Worm (Caenorhabditis elegans) whole organism, late embryonic: ENCODE measurements around the gene tag-120.

Source experiments
- C08G9.2 ChIP-seq: sonication (generic microtip); optimal IDR thresholded peaks from 2 replicates; lab custom pipeline; 2016; ENCODE audit warnings: mild to moderate bottlenecking, missing genetic modification characterization, moderate library complexity, missing compliant biosample characterization
- K09A11.1 ChIP-seq: sonication (generic microtip); optimal IDR thresholded peaks from 2 replicates; lab custom pipeline; 2017; ENCODE audit warnings: antibody characterized with exemption, mild to moderate bottlenecking, missing genetic modification characterization, missing compliant biosample characterization; ENCODE audit not compliant: insufficient read depth
- ahr-1 ChIP-seq: sonication (generic microtip); optimal IDR thresholded peaks from 2 replicates; lab custom pipeline; 2016; ENCODE audit warnings: missing genetic modification characterization, missing compliant biosample characterization
- ama-1 ChIP-seq: fragments of 150-350 bp; optimal IDR thresholded peaks from 2 replicates; lab custom pipeline; 2014
- ceh-18 ChIP-seq: sonication (generic microtip); optimal IDR thresholded peaks from 2 replicates; lab custom pipeline; 2016; ENCODE audit warnings: missing genetic modification characterization, missing compliant biosample characterization
- ceh-2 ChIP-seq: sonication (generic microtip); optimal IDR thresholded peaks from 2 replicates; lab custom pipeline; 2016; ENCODE audit warnings: missing genotype, missing genetic modification characterization, missing compliant biosample characterization
- ceh-22 ChIP-seq: sonication (generic microtip); optimal IDR thresholded peaks from 2 replicates; lab custom pipeline; 2017; ENCODE audit warnings: missing biosample characterization, missing genetic modification characterization
- ceh-24 ChIP-seq: sonication (generic microtip); optimal IDR thresholded peaks from 2 replicates; lab custom pipeline; 2016; ENCODE audit warnings: mild to moderate bottlenecking, missing genetic modification characterization, missing compliant biosample characterization
- ceh-30 ChIP-seq: fragments of 150-350 bp; optimal IDR thresholded peaks from 2 replicates; lab custom pipeline; 2014; ENCODE audit warnings: missing biosample characterization, missing genetic modification characterization
- ceh-34 ChIP-seq: sonication (generic microtip); optimal IDR thresholded peaks from 2 replicates; lab custom pipeline; 2016; ENCODE audit warnings: mild to moderate bottlenecking, missing genetic modification characterization, missing compliant biosample characterization
- ceh-45 ChIP-seq: fragments of 200-800 bp; sonication (Bioruptor generic); IDR thresholded peaks from 2 replicates; pipeline ENCODE4 v1.3.6; 2022; ENCODE audit warnings: missing genetic modification reagents, missing genetic modification characterization, missing compliant biosample characterization
- ceh-48 ChIP-seq: sonication (generic microtip); optimal IDR thresholded peaks from 2 replicates; lab custom pipeline; 2016; ENCODE audit warnings: missing genetic modification characterization, inconsistent platforms, missing compliant biosample characterization
- ceh-6 ChIP-seq: fragments of 200-800 bp; sonication (Bioruptor generic); optimal IDR thresholded peaks from 2 replicates; lab custom pipeline; 2018; ENCODE audit warnings: mild to moderate bottlenecking, missing genetic modification characterization, missing compliant biosample characterization
- ceh-9 ChIP-seq: sonication (generic microtip); optimal IDR thresholded peaks from 2 replicates; lab custom pipeline; 2016; ENCODE audit warnings: mild to moderate bottlenecking, missing genetic modification characterization, inconsistent platforms, missing compliant biosample characterization
- dve-1 ChIP-seq: sonication (generic microtip); optimal IDR thresholded peaks from 2 replicates; lab custom pipeline; 2017; ENCODE audit warnings: antibody characterized with exemption, mild to moderate bottlenecking, missing genetic modification characterization, missing compliant biosample characterization
- elt-4 ChIP-seq: sonication (generic microtip); optimal IDR thresholded peaks from 2 replicates; lab custom pipeline; 2016; ENCODE audit warnings: missing genetic modification characterization, missing compliant biosample characterization
- ets-4 ChIP-seq: sonication (generic microtip); optimal IDR thresholded peaks from 2 replicates; lab custom pipeline; 2016; ENCODE audit warnings: missing genetic modification characterization, missing compliant biosample characterization
- fax-1 ChIP-seq: sonication (generic microtip); optimal IDR thresholded peaks from 2 replicates; lab custom pipeline; 2016; ENCODE audit warnings: missing genotype, missing genetic modification characterization, missing compliant biosample characterization
- fkh-10 ChIP-seq: fragments of 150-350 bp; optimal IDR thresholded peaks from 2 replicates; lab custom pipeline; 2014; ENCODE audit warnings: missing biosample characterization, missing genetic modification reagents, missing genetic modification characterization
- fkh-6 ChIP-seq: sonication (generic microtip); optimal IDR thresholded peaks from 2 replicates; lab custom pipeline; 2016; ENCODE audit warnings: missing genetic modification characterization, missing compliant biosample characterization
- hlh-13 ChIP-seq: fragments of 200-800 bp; sonication (Bioruptor generic); optimal IDR thresholded peaks from 2 replicates; lab custom pipeline; 2018; ENCODE audit warnings: mild to moderate bottlenecking, missing genetic modification characterization, missing compliant biosample characterization
- hlh-15 ChIP-seq: sonication (generic microtip); optimal IDR thresholded peaks from 2 replicates; lab custom pipeline; 2016; ENCODE audit warnings: missing genetic modification characterization, missing compliant biosample characterization
- hlh-30 ChIP-seq: sonication (generic microtip); optimal IDR thresholded peaks from 2 replicates; lab custom pipeline; 2017; ENCODE audit warnings: antibody characterized with exemption, missing genetic modification characterization, missing compliant biosample characterization; ENCODE audit not compliant: insufficient read depth
- hlh-6 ChIP-seq: sonication (generic microtip); optimal IDR thresholded peaks from 2 replicates; lab custom pipeline; 2016; ENCODE audit warnings: missing genotype, missing genetic modification characterization, missing compliant biosample characterization
- lim-6 ChIP-seq: sonication (generic microtip); optimal IDR thresholded peaks from 2 replicates; lab custom pipeline; 2016; ENCODE audit warnings: missing genetic modification characterization, missing compliant biosample characterization
- madf-2 ChIP-seq: sonication (generic microtip); optimal IDR thresholded peaks from 2 replicates; lab custom pipeline; 2017; ENCODE audit warnings: missing genetic modification characterization, missing compliant biosample characterization
- mec-3 ChIP-seq: sonication (generic microtip); optimal IDR thresholded peaks from 2 replicates; lab custom pipeline; 2016; ENCODE audit warnings: borderline replicate concordance, missing genetic modification characterization, missing compliant biosample characterization
- nfya-1 ChIP-seq: sonication (generic microtip); optimal IDR thresholded peaks from 2 replicates; lab custom pipeline; 2017; ENCODE audit warnings: missing genetic modification characterization, mild to moderate bottlenecking, missing compliant biosample characterization, antibody characterized with exemption, moderate library complexity
- nhr-11 ChIP-seq: fragments of 150-350 bp; optimal IDR thresholded peaks from 2 replicates; lab custom pipeline; 2014; ENCODE audit warnings: missing biosample characterization, missing genetic modification characterization
- odd-2 ChIP-seq: sonication (generic microtip); optimal IDR thresholded peaks from 2 replicates; lab custom pipeline; 2017; ENCODE audit warnings: antibody characterized with exemption, mild to moderate bottlenecking, missing genetic modification characterization, missing compliant biosample characterization
- pag-3 ChIP-seq: sonication (generic microtip); optimal IDR thresholded peaks from 2 replicates; lab custom pipeline; 2016; ENCODE audit warnings: missing compliant biosample characterization, missing genetic modification characterization, borderline replicate concordance
- pha-2 ChIP-seq: sonication (generic microtip); optimal IDR thresholded peaks from 2 replicates; lab custom pipeline; 2017; ENCODE audit warnings: mild to moderate bottlenecking, missing genetic modification characterization, missing compliant biosample characterization
- pqm-1 ChIP-seq: sonication (generic microtip); optimal IDR thresholded peaks from 2 replicates; lab custom pipeline; 2016; ENCODE audit warnings: missing genetic modification characterization, missing compliant biosample characterization
- ref-2 ChIP-seq: sonication (generic microtip); optimal IDR thresholded peaks from 2 replicates; lab custom pipeline; 2016; ENCODE audit warnings: missing genetic modification characterization, missing compliant biosample characterization
- sox-2 ChIP-seq: fragments of 200-800 bp; sonication (Bioruptor generic); IDR thresholded peaks from 2 replicates; pipeline ENCODE4 v1.3.6; 2022; ENCODE audit warnings: missing genetic modification reagents, missing genetic modification characterization, missing compliant biosample characterization
- tbx-7 ChIP-seq: sonication (generic microtip); optimal IDR thresholded peaks from 2 replicates; lab custom pipeline; 2016; ENCODE audit warnings: missing genotype, missing genetic modification characterization, missing compliant biosample characterization
- unc-3 ChIP-seq, 2 experiments: fragments of 200-800 bp in 1 of 2; sonication (Bioruptor generic) in 1 of 2; sonication (generic microtip) in 1 of 2; conservative IDR thresholded peaks in 1 of 2; optimal IDR thresholded peaks in 1 of 2; 2 replicates each; pipeline versions ENCODE4 v1.3.6 to Lab custom; 2016 to 2022; ENCODE audit warnings: missing compliant biosample characterization in 2 of 2, missing genetic modification characterization in 2 of 2, missing genetic modification reagents in 1 of 2
- unc-55 ChIP-seq: sonication (generic microtip); optimal IDR thresholded peaks from 2 replicates; lab custom pipeline; 2017; ENCODE audit warnings: missing biosample characterization, missing genetic modification reagents, missing genetic modification characterization
- unc-86 ChIP-seq: sonication (generic microtip); optimal IDR thresholded peaks from 2 replicates; lab custom pipeline; 2016; ENCODE audit warnings: missing genetic modification characterization, missing compliant biosample characterization
- ztf-16 ChIP-seq: sonication (generic microtip); optimal IDR thresholded peaks from 2 replicates; lab custom pipeline; 2017; ENCODE audit warnings: missing genetic modification characterization, missing compliant biosample characterization

The tag-120 gene

DNA sequence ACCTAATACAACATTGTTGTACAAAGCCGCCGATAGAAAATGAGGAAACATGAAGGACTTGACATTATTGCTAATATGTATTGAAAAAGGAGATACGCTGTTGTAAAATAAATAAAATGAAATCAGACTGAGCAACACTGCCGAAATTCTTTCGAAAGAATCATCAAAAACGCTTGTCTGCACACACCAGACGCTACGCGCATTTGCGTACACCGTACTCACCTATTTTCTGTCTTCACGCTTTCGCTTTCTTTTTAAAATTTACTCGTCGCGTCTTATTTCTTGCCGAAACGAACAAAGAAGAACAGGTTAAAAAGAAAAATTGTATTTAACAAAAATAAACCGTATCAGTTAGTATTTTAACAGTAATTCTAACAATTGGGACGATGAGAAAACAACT, 18.9 kb downstream of the tag-120 start:
- TF ChIP-seq sox-2 (no peak), ceh-45 (GFP tag; lab: Robert Waterston, UW) (no peak), hlh-15 (tag; lab: Kevin White, UChicago) (no peak), unc-55 (GFP tag; lab: Kevin White, UChicago) (peak; percentile 33), C08G9.2 (tag; lab: Kevin White, UChicago) (no peak), ahr-1 (tag; lab: Kevin White, UChicago) (no peak), ama-1 (lab: Kevin White, UChicago) (no peak), ceh-30 (tag; lab: Kevin White, UChicago) (peak; percentile 12), fax-1 (no peak), nfya-1 (peak; percentile 40)

DNA sequence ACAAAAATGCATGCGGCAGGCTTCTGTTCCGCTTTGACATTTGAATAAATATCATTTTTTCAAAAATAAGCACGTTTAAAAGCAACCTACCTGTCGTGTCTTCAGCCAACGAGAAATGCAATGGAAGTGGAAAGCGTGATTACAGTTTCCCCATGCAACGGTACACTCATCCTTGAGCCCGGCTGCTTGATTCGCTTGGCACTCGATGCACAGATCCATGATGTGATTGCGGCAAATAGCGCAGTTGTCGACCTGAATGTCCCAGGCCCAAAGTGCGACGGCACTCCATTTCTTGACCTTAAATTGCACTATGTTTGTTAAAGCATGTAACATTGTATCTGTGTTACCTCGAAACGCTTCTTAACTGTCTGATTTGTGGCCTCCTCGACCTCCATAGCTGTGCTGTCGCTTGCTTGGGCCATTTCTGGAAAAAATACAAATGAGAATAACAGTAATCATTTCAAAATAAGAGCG, 19.5 kb downstream of the tag-120 start, which contains the start of gene rbx-1:
TSS of gene rbx-1 (minus strand) at position 424 of the 474 bp plus-strand sequence.
- TF ChIP-seq unc-55 (GFP tag; lab: Kevin White, UChicago) = no peak
- no peak for TF ChIP-seq dve-1 (tag; lab: Kevin White, UChicago)
- TF ChIP-seq madf-2 (tag; lab: Kevin White, UChicago) = no peak
- no peak for TF ChIP-seq ceh-2 (tag; lab: Kevin White, UChicago)
- no peak for TF ChIP-seq nfya-1
- TF ChIP-seq lim-6 = no peak
- TF ChIP-seq pqm-1 (tag; lab: Kevin White, UChicago) = no peak
- TF ChIP-seq ceh-9 = no peak
- no peak for TF ChIP-seq odd-2 (tag; lab: Kevin White, UChicago)
- TF ChIP-seq ceh-45 (GFP tag; lab: Robert Waterston, UW) = no peak
- TF ChIP-seq nhr-11 (tag; lab: Kevin White, UChicago) = no peak
- no peak for TF ChIP-seq ceh-48 (tag; lab: Kevin White, UChicago)
- no peak for TF ChIP-seq mec-3 (tag; lab: Kevin White, UChicago)
- TF ChIP-seq hlh-13 (GFP tag; lab: Kevin White, UChicago) = no peak
- TF ChIP-seq ceh-18 (tag; lab: Kevin White, UChicago) = no peak
- TF ChIP-seq K09A11.1 = no peak
- no peak for TF ChIP-seq unc-3 (GFP tag; conservative IDR thresholded peaks at IDR 0.05; lab: Robert Waterston, UW)
- TF ChIP-seq unc-3 (tag; optimal IDR thresholded peaks at IDR 0.05; lab: Kevin White, UChicago) = no peak

DNA sequence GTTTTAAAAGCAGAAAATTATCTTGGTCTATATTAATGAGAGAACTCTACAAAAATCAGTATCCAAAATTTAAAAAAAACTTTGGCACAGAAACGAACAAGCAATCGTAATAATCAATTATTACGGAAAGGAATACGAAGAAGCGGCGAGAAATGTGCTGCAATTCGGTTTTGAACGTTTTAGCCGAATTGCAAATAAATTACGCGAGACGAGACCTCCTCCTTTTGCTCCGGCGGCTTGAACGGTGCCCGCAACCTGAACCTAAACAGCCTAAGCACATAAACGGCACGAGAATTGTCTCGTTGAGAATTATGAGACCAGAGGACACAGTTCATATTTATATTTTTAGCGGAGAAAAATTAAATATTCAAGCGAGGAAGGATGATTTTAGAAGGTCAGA, 20.2 kb downstream of the tag-120 start:
- TF ChIP-seq hlh-13 (GFP tag; lab: Kevin White, UChicago) (no peak), hlh-30 (tag; lab: Kevin White, UChicago) (no peak), ceh-18 (tag; lab: Kevin White, UChicago) (no peak), ceh-6 (GFP tag; lab: Kevin White, UChicago) (no peak), fkh-10 (GFP tag; lab: Kevin White, UChicago) (no peak), elt-4 (tag; lab: Kevin White, UChicago) (no peak), ceh-22 (tag; lab: Kevin White, UChicago) (no peak), tbx-7 (tag; lab: Kevin White, UChicago) (no peak), ref-2 (no peak), pha-2 (tag; lab: Kevin White, UChicago) (no peak)

- TF ChIP-seq hlh-30 (tag; lab: Kevin White, UChicago) (no peak), fkh-6 (tag; lab: Kevin White, UChicago) (no peak), ceh-24 (tag; lab: Kevin White, UChicago) (no peak), pha-2 (tag; lab: Kevin White, UChicago) (no peak), ets-4 (tag; lab: Kevin White, UChicago) (no peak), ceh-34 (tag; lab: Kevin White, UChicago) (no peak), unc-86 (no peak), ceh-22 (tag; lab: Kevin White, UChicago) (no peak), ama-1 (lab: Kevin White, UChicago) (no peak), ceh-2 (tag; lab: Kevin White, UChicago) (no peak), pag-3 (tag; lab: Kevin White, UChicago) (no peak), ztf-16 (tag; lab: Kevin White, UChicago) (no peak), dve-1 (tag; lab: Kevin White, UChicago) (no peak), ceh-30 (tag; lab: Kevin White, UChicago) (no peak), fax-1 (no peak), hlh-6 (tag; lab: Kevin White, UChicago) (no peak), ahr-1 (tag; lab: Kevin White, UChicago) (no peak)
Observed at ce11 chrV:9685559-9685958, 24.1 kb downstream of the tag-120 start, which contains the start of gene ZK287.4. TSS of gene ZK287.4 (minus strand) at chrV:9685659.
